Fruit fly (Drosophila melanogaster): Measurements from ENCODE around the gene CG31659.

Gene CG31659

dm6 chr2L:1361771-1362632, 2.4 kb upstream of the CG31659 start, which contains the start of gene NLaz (continued):
- no peak for TF ChIP-seq dati (GFP tag; IDR thresholded peaks at IDR 0.05)
- TF ChIP-seq CG2889 (GFP tag; IDR thresholded peaks at IDR 0.05): no peak
- no peak for TF ChIP-seq CG3065 (GFP tag; optimal IDR thresholded peaks at IDR 0.05)
- TF ChIP-seq Optix (GFP tag; IDR thresholded peaks at IDR 0.05): no peak
- no peak for TF ChIP-seq Camta (GFP tag; optimal IDR thresholded peaks at IDR 0.05)
- no peak for TF ChIP-seq Fer3 (tag; optimal IDR thresholded peaks at IDR 0.05)
- no peak for TF ChIP-seq Atf3 (GFP tag; optimal IDR thresholded peaks at IDR 0.05)
- TF ChIP-seq lbe (GFP tag; optimal IDR thresholded peaks at IDR 0.05): no peak
- no peak for TF ChIP-seq croc (GFP tag; conservative IDR thresholded peaks at IDR 0.05)
- no peak for TF ChIP-seq sqz (GFP tag; optimal IDR thresholded peaks at IDR 0.05)
- TF ChIP-seq CG13123 (GFP tag; optimal IDR thresholded peaks at IDR 0.05): no peak
- TF ChIP-seq CG3726 (GFP tag; IDR thresholded peaks at IDR 0.05): no peak
- no peak for TF ChIP-seq Stat92E (GFP tag; optimal IDR thresholded peaks at IDR 0.05)
- TF ChIP-seq cas (GFP tag; IDR thresholded peaks at IDR 0.05): no peak
- TF ChIP-seq Elba2 (GFP tag; optimal IDR thresholded peaks at IDR 0.05): no peak
- TF ChIP-seq CG8290 (GFP tag; optimal IDR thresholded peaks at IDR 0.05): no peak
- no peak for TF ChIP-seq CG8290 (tag; optimal IDR thresholded peaks at IDR 0.05)
- TF ChIP-seq CG5245 (GFP tag; optimal IDR thresholded peaks at IDR 0.05): peak; percentile 78
- TF ChIP-seq pum (GFP tag; optimal IDR thresholded peaks at IDR 0.05): peak; percentile 9
- peak; percentile 84; the same call in 2 of the 3 replicates for TF ChIP-seq Mrtf (GFP tag; IDR thresholded peaks at IDR 0.05)
- TF ChIP-seq Adf1 (GFP tag; IDR thresholded peaks at IDR 0.05): no peak
- no peak for TF ChIP-seq CG6689 (GFP tag; IDR thresholded peaks at IDR 0.05)
- peak; percentile 74 for TF ChIP-seq CG42726 (GFP tag; IDR thresholded peaks at IDR 0.05; ENCODE audit: partially characterized antibody)
- TF ChIP-seq ac (GFP tag; optimal IDR thresholded peaks at IDR 0.05): no peak
- TF ChIP-seq Lpt (GFP tag; optimal IDR thresholded peaks at IDR 0.05): no peak
- TF ChIP-seq CG32772 (GFP tag; IDR thresholded peaks at IDR 0.05): peak; percentile 7; the same call in 1 of the 2 replicates
- no peak for TF ChIP-seq CG4360 (GFP tag; IDR thresholded peaks at IDR 0.05)
- no peak for TF ChIP-seq Awh (GFP tag; IDR thresholded peaks at IDR 0.05)
- TF ChIP-seq CG2678 (tag; optimal IDR thresholded peaks at IDR 0.05): no peak
- TF ChIP-seq tna (GFP tag; IDR thresholded peaks at IDR 0.05; ENCODE audit: partially characterized antibody): no peak
- TF ChIP-seq CG11093 (GFP tag; IDR thresholded peaks at IDR 0.05): no peak
- no peak for TF ChIP-seq nau (GFP tag; optimal IDR thresholded peaks at IDR 0.05)
- peak; percentile 38 for TF ChIP-seq btn (GFP tag; optimal IDR thresholded peaks at IDR 0.05)
- TF ChIP-seq bbx (GFP tag; IDR thresholded peaks at IDR 0.05; ENCODE audit: partially characterized antibody): peak; percentile 20; the same call in 1 of the 2 replicates
- TF ChIP-seq pfk (GFP tag; optimal IDR thresholded peaks at IDR 0.05): no peak
- TF ChIP-seq ERR (GFP tag; optimal IDR thresholded peaks at IDR 0.05): no peak
- no peak for TF ChIP-seq CG2875 (GFP tag; optimal IDR thresholded peaks at IDR 0.05)
- no peak for TF ChIP-seq al (GFP tag; IDR thresholded peaks at IDR 0.05)
- peak; percentile 78; the same call in 1 of the 2 replicates for TF ChIP-seq lmd (GFP tag; IDR thresholded peaks at IDR 0.05)
- no peak for TF ChIP-seq tap (tag; optimal IDR thresholded peaks at IDR 0.05)
- TF ChIP-seq CG8924 (tag; optimal IDR thresholded peaks at IDR 0.05): no peak
- no peak for TF ChIP-seq CG14050 (GFP tag; IDR thresholded peaks at IDR 0.05)
- no peak for TF ChIP-seq Myb (GFP tag; optimal IDR thresholded peaks at IDR 0.05)
- TF ChIP-seq Ets97D (GFP tag; optimal IDR thresholded peaks at IDR 0.05): peak; percentile 14
- peak; percentile 2 for TF ChIP-seq ind (GFP tag; optimal IDR thresholded peaks at IDR 0.05)
- no peak for TF ChIP-seq lab (GFP tag; optimal IDR thresholded peaks at IDR 0.05)
- TF ChIP-seq zfh1 (GFP tag; IDR thresholded peaks at IDR 0.05): peak; percentile 73; the same call in 2 of the 3 replicates
- peak; percentile 34; the same call in 1 of the 3 replicates for TF ChIP-seq CG7963 (GFP tag; IDR thresholded peaks at IDR 0.05; ENCODE audit: partially characterized antibody)
- TF ChIP-seq CG32767 (GFP tag; IDR thresholded peaks at IDR 0.05): no peak
- TF ChIP-seq CG34224 (GFP tag; IDR thresholded peaks at IDR 0.05; ENCODE audit: partially characterized antibody): no peak

Measured in whole organism, embryonic.